Fruit fly (Drosophila melanogaster): ENCODE measurements around the gene CG42505.

- TF ChIP-seq pan (optimal IDR thresholded peaks at IDR 0.05) (no peak), Dll (optimal IDR thresholded peaks at IDR 0.05) (no peak), CG8478 (optimal IDR thresholded peaks at IDR 0.05) (no peak), EcR (GFP tag; optimal IDR thresholded peaks at IDR 0.05) (no peak)
Observed at dm6 chr3R:12078961-12079360, 47.4 kb upstream of the CG42505 start.

All from whole organism.